Fruit fly (Drosophila melanogaster): Measurements from ENCODE around the gene CG42656.

The CG42656 gene

dm6 chr3R:7506314-7506988 lies 13.4 kb upstream of the CG42656 start:
- peak; percentile 20 for TF ChIP-seq CG17801 (GFP tag; optimal IDR thresholded peaks at IDR 0.05; ENCODE audit: partially characterized antibody)

DNA sequence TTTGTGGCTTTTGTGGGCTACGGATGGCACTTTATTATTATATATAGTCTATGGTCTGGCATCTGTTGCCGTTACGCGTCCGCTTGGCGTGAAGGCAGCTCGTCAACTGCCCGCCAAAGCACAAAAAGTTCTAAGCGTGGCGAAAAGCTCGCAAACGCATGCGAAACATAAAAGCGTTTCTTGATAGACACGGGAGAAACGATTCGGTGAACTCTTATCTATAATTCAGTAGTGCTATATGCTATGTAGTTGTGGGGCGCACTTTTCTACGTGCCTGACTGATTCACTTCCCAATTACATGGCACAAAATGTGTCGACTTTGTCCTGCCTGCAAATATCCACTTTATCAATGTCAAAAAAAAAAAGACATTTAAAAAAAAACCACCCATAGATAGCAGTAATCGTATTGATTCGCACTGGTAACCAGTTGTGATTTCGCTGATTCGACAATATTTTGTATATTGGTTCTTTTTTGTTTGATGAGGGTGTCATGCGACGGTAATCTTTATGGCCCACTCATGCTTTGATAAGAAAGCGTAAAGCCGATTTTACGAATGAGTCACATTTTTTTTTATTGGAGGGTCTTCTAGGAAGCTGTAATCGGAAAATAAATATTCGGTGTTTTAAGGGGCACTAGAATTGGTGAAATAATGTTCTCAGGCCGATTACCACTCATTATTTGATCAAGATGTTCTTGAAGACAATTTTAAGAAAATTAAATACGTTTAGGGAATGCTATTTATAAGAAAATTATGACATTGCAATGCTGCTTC lies 12.1 kb upstream of the CG42656 start, which contains the start of gene alpha-Est9:
Gene alpha-Est9, minus strand, starts transcription at position 110 of the 773 bp plus-strand sequence.
- TF ChIP-seq CG17801 (GFP tag; optimal IDR thresholded peaks at IDR 0.05; ENCODE audit: partially characterized antibody), result peak; percentile 27

DNA sequence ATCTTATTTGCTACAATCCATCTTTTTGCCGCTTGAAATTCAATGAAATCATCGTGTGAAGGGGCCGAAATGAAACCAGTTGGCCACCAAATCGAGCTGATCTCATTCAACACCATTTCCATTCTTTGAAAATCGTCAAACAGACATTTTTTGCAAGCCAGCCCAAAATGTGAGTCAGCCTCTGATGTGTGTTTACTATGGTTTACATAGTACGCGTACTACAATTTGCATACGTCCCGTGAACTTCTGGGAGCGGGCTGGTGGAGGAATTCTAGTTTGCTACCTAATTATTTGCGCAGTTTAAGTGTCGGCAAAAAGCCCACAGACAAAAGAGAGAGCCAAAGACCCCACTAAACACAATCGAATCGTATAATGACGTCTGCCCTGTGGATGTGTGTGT lies 10.1 kb upstream of the CG42656 start:
- TF ChIP-seq CG17801 (GFP tag; optimal IDR thresholded peaks at IDR 0.05; ENCODE audit: partially characterized antibody), result no peak

DNA sequence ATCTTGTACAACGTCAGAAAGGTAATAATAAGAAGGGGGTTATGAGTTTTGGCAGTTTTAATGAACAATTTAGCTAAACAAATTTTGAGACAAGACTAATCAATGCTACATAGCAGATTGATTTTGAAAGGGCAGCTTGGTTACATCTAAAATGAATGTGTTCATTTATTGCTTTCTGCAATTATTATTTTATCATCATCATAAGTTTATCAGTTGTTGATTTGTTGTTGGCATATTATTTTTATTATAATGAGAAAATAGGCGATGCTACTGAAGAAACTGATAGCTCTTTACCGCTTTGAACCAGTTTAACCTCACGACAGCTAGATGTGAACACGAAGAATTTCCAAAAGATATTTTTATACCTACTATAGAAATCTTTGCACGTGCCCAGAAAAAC lies 9.2 kb upstream of the CG42656 start, which contains the start of gene Mics1:
Gene Mics1, minus strand, starts transcription at position 101 of the 400 bp plus-strand sequence.
- TF ChIP-seq CG17801 (GFP tag; optimal IDR thresholded peaks at IDR 0.05; ENCODE audit: partially characterized antibody), result no peak

- TF ChIP-seq CG17801 (GFP tag; optimal IDR thresholded peaks at IDR 0.05; ENCODE audit: partially characterized antibody), result no peak
Observed at dm6 chr3R:7500513-7500912, 7.4 kb upstream of the CG42656 start.

- TF ChIP-seq CG17801 (GFP tag; optimal IDR thresholded peaks at IDR 0.05; ENCODE audit: partially characterized antibody), result no peak
Observed at dm6 chr3R:7499488-7499887, 6.4 kb upstream of the CG42656 start.

DNA sequence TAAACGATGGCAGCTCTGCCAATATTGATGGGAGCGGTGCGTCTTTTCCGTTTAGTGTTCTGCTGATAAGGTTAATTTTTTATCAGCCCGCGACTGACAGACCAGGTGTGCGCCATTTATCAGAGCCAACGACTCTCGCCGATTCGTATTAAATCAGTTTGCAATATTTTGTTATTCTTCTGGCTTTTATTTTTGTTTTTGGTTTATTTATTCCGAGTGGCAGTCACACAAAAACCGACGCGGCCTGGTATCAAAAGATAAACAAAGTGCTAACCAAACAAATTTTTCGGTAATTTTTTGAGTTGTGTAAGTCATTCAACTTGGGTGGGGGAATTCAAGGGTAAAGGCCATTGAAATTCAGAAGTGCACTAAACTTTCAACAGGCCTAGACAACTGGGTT lies 4.4 kb upstream of the CG42656 start:
- TF ChIP-seq CG17801 (GFP tag; optimal IDR thresholded peaks at IDR 0.05; ENCODE audit: partially characterized antibody), result peak; percentile 61

DNA sequence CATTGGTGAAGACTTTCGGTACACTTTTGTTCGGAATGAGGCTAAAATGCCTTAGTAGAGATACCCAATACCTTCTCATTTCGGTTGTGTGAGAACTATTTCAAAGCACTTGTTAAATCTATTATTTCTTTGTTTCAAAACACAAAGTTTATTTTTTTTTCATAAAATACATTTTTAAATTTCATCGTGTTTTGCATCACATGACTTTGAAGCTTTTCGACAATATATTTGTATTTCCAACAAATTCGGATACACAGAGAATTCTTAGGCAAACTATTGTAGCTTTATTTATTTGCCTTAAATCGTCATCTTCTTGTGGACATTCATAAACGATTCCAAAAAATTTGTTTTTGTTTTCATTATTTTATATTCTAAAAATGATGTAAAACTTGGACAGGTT lies 674 bp upstream of the CG42656 start, which contains the start of gene alpha-Est10:
Gene alpha-Est10, minus strand, starts transcription at position 101 of the 400 bp plus-strand sequence.
- no peak for TF ChIP-seq CG17801 (GFP tag; optimal IDR thresholded peaks at IDR 0.05; ENCODE audit: partially characterized antibody)

dm6 chr3R:7492099-7492498 lies 972 bp downstream of the CG42656 start:
- no peak for TF ChIP-seq CG17801 (GFP tag; optimal IDR thresholded peaks at IDR 0.05; ENCODE audit: partially characterized antibody)

- peak; percentile 60 for TF ChIP-seq CG17801 (GFP tag; optimal IDR thresholded peaks at IDR 0.05; ENCODE audit: partially characterized antibody)
Observed at dm6 chr3R:7491453-7491853, 1.6 kb downstream of the CG42656 start.

- TF ChIP-seq CG17801 (GFP tag; optimal IDR thresholded peaks at IDR 0.05; ENCODE audit: partially characterized antibody), result peak; percentile 52
Observed at dm6 chr3R:7490884-7491283, 2.2 kb downstream of the CG42656 start.

DNA sequence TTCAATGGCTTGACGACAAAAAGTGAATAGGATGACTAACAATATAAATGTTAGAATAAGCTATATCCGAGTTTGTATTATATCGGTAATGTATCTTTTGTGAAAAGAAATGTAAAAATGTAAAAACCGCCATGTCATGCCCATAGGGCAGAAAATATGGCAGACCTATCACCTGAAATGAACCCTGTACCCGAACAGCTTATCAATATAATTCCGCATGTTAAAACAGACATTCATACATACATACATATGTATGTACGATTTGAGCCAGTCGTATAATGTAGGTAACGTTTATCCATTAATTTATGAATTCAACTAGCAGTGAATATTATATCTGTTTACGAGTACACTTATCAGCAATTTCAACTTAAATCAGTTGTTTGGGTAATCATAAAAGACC lies 3.2 kb downstream of the CG42656 start:
- TF ChIP-seq CG17801 (GFP tag; optimal IDR thresholded peaks at IDR 0.05; ENCODE audit: partially characterized antibody), result peak; percentile 53

dm6 chr3R:7475708-7476107 lies 17.4 kb downstream of the CG42656 start:
- TF ChIP-seq CG17801 (GFP tag; optimal IDR thresholded peaks at IDR 0.05; ENCODE audit: partially characterized antibody), result no peak

dm6 chr3R:7474616-7475120 lies 18.4 kb downstream of the CG42656 start:
- peak; percentile 81 for TF ChIP-seq CG17801 (GFP tag; optimal IDR thresholded peaks at IDR 0.05; ENCODE audit: partially characterized antibody)

DNA sequence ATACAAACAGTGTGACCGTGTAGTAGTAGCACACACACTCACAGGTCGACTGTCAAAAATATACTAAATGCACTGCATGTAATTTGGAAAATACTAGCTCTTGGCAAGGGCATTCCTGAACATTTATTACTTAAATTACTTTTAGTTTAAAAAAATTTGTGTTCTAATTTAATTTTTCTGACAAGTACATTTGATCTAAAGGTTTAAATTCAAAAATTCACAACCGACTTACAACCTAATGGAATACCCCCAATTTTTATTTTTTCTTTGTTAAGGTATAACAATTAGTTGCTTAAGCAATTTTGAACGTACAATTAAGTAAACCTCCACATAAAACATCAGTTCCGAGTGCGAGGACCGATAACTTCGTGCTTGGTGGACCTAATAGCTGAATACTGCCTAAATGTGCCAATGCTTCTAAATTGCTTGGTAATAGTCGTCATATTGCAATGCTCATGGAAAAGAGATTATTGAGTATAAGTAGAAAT lies 19.3 kb downstream of the CG42656 start, which contains the start of gene CG1142:
Gene CG1142, minus strand, starts transcription at position 15 of the 488 bp plus-strand sequence.
- peak; percentile 99 for TF ChIP-seq CG17801 (GFP tag; optimal IDR thresholded peaks at IDR 0.05; ENCODE audit: partially characterized antibody)

DNA sequence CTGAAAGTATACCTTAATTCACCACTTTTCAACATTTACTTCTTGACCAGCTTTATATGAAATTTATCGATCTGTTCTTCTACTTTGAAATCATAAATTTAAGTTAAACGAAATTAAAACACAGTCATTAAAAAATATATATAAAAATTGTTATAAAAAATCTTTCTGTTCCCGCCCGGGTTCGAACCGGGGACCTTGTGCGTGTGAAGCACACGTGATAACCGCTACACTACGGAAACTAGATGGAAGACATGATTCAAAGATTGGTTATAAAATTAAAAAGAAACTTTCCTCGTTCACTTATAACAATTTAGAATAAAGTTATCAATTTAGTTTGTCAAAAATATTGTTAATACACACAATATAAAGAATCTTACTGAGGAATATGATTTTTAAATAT lies 21.2 kb downstream of the CG42656 start:
- no peak for TF ChIP-seq CG17801 (GFP tag; optimal IDR thresholded peaks at IDR 0.05; ENCODE audit: partially characterized antibody)

All from ovary, adult (tissue).